Worm (Caenorhabditis elegans) whole organism, L4 larva: Measurements from ENCODE around the gene R05H5.4.

Source experiments
- F44E2.7 ChIP-seq: fragments of 200-800 bp; sonication (Bioruptor generic); IDR thresholded peaks from 2 replicates; pipeline ENCODE4 v2.1.2; 2022; ENCODE audit warnings: missing genetic modification characterization, missing compliant biosample characterization
- dve-1 ChIP-seq: sonication (generic microtip); optimal IDR thresholded peaks from 2 replicates; lab custom pipeline; 2017; ENCODE audit warnings: antibody characterized with exemption, mild to moderate bottlenecking, missing genetic modification characterization, missing compliant biosample characterization; ENCODE audit not compliant: insufficient read depth
- sdz-12 ChIP-seq: fragments of 200-800 bp; sonication (Bioruptor generic); optimal IDR thresholded peaks from 2 replicates; lab custom pipeline; 2018; ENCODE audit warnings: mild to moderate bottlenecking, missing genetic modification characterization, missing compliant biosample characterization
- skn-1 ChIP-seq: fragments of 150-350 bp; optimal IDR thresholded peaks from 2 replicates; lab custom pipeline; 2014; ENCODE audit warnings: missing biosample characterization, missing genetic modification characterization

- no peak for TF ChIP-seq dve-1 (tag; lab: Kevin White, UChicago)
- no peak for TF ChIP-seq F44E2.7 (GFP tag; lab: Robert Waterston, UW)
- TF ChIP-seq sdz-12: no peak
- no peak for TF ChIP-seq skn-1 (tag; lab: Kevin White, UChicago)
These were observed 6.6 kb upstream of the R05H5.4 start, which contains the start of gene T01E8.1 for ce11 chrII:10206425-10206824.
